Worm (Caenorhabditis elegans): ENCODE results near the gene col-115.

DNA sequence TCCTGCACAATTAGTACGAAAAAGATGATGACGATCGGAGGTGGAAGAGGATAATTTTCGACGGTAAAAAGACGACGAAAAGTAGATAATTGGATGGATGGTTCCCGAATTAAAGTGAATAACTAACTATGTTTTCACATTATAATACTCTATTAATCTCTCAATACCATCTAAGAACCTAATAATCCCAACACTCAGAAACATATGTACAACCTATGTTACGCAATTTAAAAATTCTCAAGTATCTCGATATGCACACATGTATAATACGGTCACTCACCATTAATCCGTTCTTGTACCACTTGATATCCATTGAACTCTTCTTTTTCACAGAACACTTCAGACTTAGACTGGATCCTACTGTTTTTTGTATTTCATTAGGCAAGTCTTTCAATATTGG, 12.3 kb downstream of the col-115 start:
- TF ChIP-seq ama-1 (optimal IDR thresholded peaks at IDR 0.05), result no peak
- TF ChIP-seq fkh-10 (GFP tag; optimal IDR thresholded peaks at IDR 0.05), result no peak
- TF ChIP-seq ets-4 (tag; optimal IDR thresholded peaks at IDR 0.05), result no peak
- TF ChIP-seq pag-3 (tag; optimal IDR thresholded peaks at IDR 0.05; ENCODE audit: borderline replicate concordance), result no peak
- no peak for TF ChIP-seq ceh-34 (tag; optimal IDR thresholded peaks at IDR 0.05)

Data from whole organism, late embryonic.